ENCODE assay signal across 6 worm cellular contexts in the genomic region with DNA sequence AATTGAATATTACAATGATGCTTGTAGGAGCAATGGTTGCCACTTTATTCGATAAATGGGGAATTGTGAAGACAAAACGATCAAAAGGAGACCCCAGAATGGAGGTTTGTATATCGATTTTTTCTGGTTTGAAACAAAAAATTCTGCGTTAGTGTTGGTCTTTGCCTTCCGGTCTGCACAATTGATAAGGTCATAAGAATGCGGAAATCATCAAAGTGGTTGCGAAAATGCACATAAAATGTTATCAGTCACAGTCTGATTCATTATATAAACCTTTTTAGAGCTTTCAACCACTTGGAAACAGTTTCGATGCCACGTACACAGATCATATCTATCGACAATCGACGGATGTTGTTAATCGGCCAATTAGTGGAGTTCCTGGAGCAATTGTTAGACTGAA.
A peak's percentile ranks its signal among the peaks of the same experiment; 100 is the strongest.
TF ChIP-seq lines count a peak whose summit lies in the region.

No protein-coding gene starts in this region.

TF ChIP-seq in whole organism, L1 larva, 84 proteins besides CTCF, POLR2A, EP300 and RAD21:
- TF ChIP-seq jun-1 (tag; optimal IDR thresholded peaks at IDR 0.05; lab: Kevin White, UChicago) (peak; percentile 9), elt-2 (tag; optimal IDR thresholded peaks at IDR 0.05; lab: Kevin White, UChicago) (peak; percentile 85), lin-35 (GFP tag; optimal IDR thresholded peaks at IDR 0.05; lab: Kevin White, UChicago) (peak in 1 of 2 experiments; percentile 48), nhr-76 (tag; optimal IDR thresholded peaks at IDR 0.05; lab: Kevin White, UChicago) (no peak), dsc-1 (tag; optimal IDR thresholded peaks at IDR 0.05; lab: Kevin White, UChicago) (no peak), mef-2 (tag; optimal IDR thresholded peaks at IDR 0.05; lab: Kevin White, UChicago) (no peak), mep-1 (tag; optimal IDR thresholded peaks at IDR 0.05; lab: Kevin White, UChicago) (no peak), lin-13 (GFP tag; optimal IDR thresholded peaks at IDR 0.05; lab: Kevin White, UChicago) (no peak), unc-62 (GFP tag; optimal IDR thresholded peaks at IDR 0.05; lab: Kevin White, UChicago) (no peak), fos-1 (tag; optimal IDR thresholded peaks at IDR 0.05; lab: Kevin White, UChicago) (no peak), pqm-1 (tag; optimal IDR thresholded peaks at IDR 0.05; lab: Kevin White, UChicago) (peak; percentile 93), fkh-4 (tag; optimal IDR thresholded peaks at IDR 0.05; lab: Kevin White, UChicago; ENCODE audit: borderline replicate concordance) (no peak), unc-30 (tag; optimal IDR thresholded peaks at IDR 0.05; lab: Kevin White, UChicago) (no peak), swsn-7 (tag; optimal IDR thresholded peaks at IDR 0.05; lab: Kevin White, UChicago) (no peak), nhr-11 (tag; optimal IDR thresholded peaks at IDR 0.05; lab: Kevin White, UChicago) (no peak)

TF ChIP-seq in whole organism, L2 larva, 48 proteins besides CTCF, POLR2A, EP300 and RAD21:
- TF ChIP-seq sma-9 (GFP tag; optimal IDR thresholded peaks at IDR 0.05; lab: Kevin White, UChicago) (peak; percentile 51), sma-9 (tag; optimal IDR thresholded peaks at IDR 0.05; lab: Kevin White, UChicago) (no peak), nhr-21 (tag; optimal IDR thresholded peaks at IDR 0.05; lab: Kevin White, UChicago) (no peak), crh-2 (tag; optimal IDR thresholded peaks at IDR 0.05; lab: Kevin White, UChicago) (peak; percentile 30), mab-5 (tag; optimal IDR thresholded peaks at IDR 0.05; lab: Kevin White, UChicago) (no peak), fos-1 (tag; optimal IDR thresholded peaks at IDR 0.05; lab: Kevin White, UChicago) (peak; percentile 96), mbf-1 (tag; optimal IDR thresholded peaks at IDR 0.05; lab: Kevin White, UChicago) (no peak)
TF ChIP-seq in whole organism, L2 larva: peak in this region for 3.

TF ChIP-seq in whole organism, L3 larva, 47 proteins besides CTCF, POLR2A, EP300 and RAD21:
- TF ChIP-seq elt-2 (tag; optimal IDR thresholded peaks at IDR 0.05; lab: Kevin White, UChicago) = peak; percentile 93
- TF ChIP-seq mdl-1 (tag; optimal IDR thresholded peaks at IDR 0.05; lab: Kevin White, UChicago) = no peak
- peak; percentile 92 for TF ChIP-seq pqm-1 (tag; optimal IDR thresholded peaks at IDR 0.05; lab: Kevin White, UChicago)

TF ChIP-seq in whole organism, L4 larva, 104 proteins besides CTCF, POLR2A, EP300 and RAD21 (continues in another document):
- TF ChIP-seq Y75B8A.6 (GFP tag; IDR thresholded peaks at IDR 0.05; lab: Robert Waterston, UW) = no peak
- no peak for TF ChIP-seq tag-97 (GFP tag; IDR thresholded peaks at IDR 0.05; lab: Robert Waterston, UW)
- no peak for TF ChIP-seq unc-62 (GFP tag; optimal IDR thresholded peaks at IDR 0.05 in 1 of 2; lab: Kevin White, UChicago)
- no peak for TF ChIP-seq unc-62 (tag; optimal IDR thresholded peaks at IDR 0.05; lab: Kevin White, UChicago)
- TF ChIP-seq lin-38 (GFP tag; IDR thresholded peaks at IDR 0.05; lab: Robert Waterston, UW) = no peak
- TF ChIP-seq nhr-48 (tag; optimal IDR thresholded peaks at IDR 0.05; lab: Kevin White, UChicago) = no peak
- TF ChIP-seq ztf-7 (tag; optimal IDR thresholded peaks at IDR 0.05; lab: Kevin White, UChicago) = no peak
- no peak for TF ChIP-seq mes-2 (tag; optimal IDR thresholded peaks at IDR 0.05; lab: Kevin White, UChicago; ENCODE audit: poor library complexity, severe bottlenecking)
- no peak for TF ChIP-seq ZK546.5 (tag; optimal IDR thresholded peaks at IDR 0.05; lab: Kevin White, UChicago)
- TF ChIP-seq fkh-10 (GFP tag; optimal IDR thresholded peaks at IDR 0.05; lab: Kevin White, UChicago) = no peak
- TF ChIP-seq tra-1 (GFP tag; IDR thresholded peaks at IDR 0.05; lab: Robert Waterston, UW) = 0 out of 2 replicates have a peak, but pooled peaks have one; percentile 10
- TF ChIP-seq F37D6.2 (tag; optimal IDR thresholded peaks at IDR 0.05; lab: Kevin White, UChicago) = no peak
- TF ChIP-seq lin-15B (tag; optimal IDR thresholded peaks at IDR 0.05; lab: Kevin White, UChicago) = no peak
- TF ChIP-seq skn-1 (tag; optimal IDR thresholded peaks at IDR 0.05; lab: Kevin White, UChicago) = no peak
- TF ChIP-seq nhr-102 (tag; optimal IDR thresholded peaks at IDR 0.05; lab: Kevin White, UChicago) = no peak
- TF ChIP-seq nhr-28 (tag; optimal IDR thresholded peaks at IDR 0.05; lab: Kevin White, UChicago) = peak; percentile 65
- TF ChIP-seq fos-1 (tag; optimal IDR thresholded peaks at IDR 0.05; lab: Kevin White, UChicago) = no peak
- no peak for TF ChIP-seq jun-1 (tag; optimal IDR thresholded peaks at IDR 0.05; lab: Kevin White, UChicago)
- TF ChIP-seq mxl-3 (GFP tag; optimal IDR thresholded peaks at IDR 0.05; lab: Kevin White, UChicago) = no peak
- no peak for TF ChIP-seq nhr-41 (GFP tag; IDR thresholded peaks at IDR 0.05; lab: Robert Waterston, UW)
- TF ChIP-seq nhr-25 (tag; optimal IDR thresholded peaks at IDR 0.05; lab: Kevin White, UChicago; ENCODE audit: borderline replicate concordance, insufficient read depth) = no peak
- no peak for TF ChIP-seq spr-1 (tag; optimal IDR thresholded peaks at IDR 0.05; lab: Kevin White, UChicago)

TF ChIP-seq in whole organism, late embryonic, 69 proteins besides CTCF, POLR2A, EP300 and RAD21:
- TF ChIP-seq elt-2 (tag; optimal IDR thresholded peaks at IDR 0.05; lab: Kevin White, UChicago) (peak; percentile 51), mec-3 (tag; optimal IDR thresholded peaks at IDR 0.05; lab: Kevin White, UChicago; ENCODE audit: borderline replicate concordance) (no peak)
TF ChIP-seq in whole organism, late embryonic: peak in this region for 1.

TF ChIP-seq in whole organism, young adult, 124 proteins besides CTCF, POLR2A, EP300 and RAD21:
- TF ChIP-seq dox-1 (GFP tag; IDR thresholded peaks at IDR 0.05; lab: Robert Waterston, UW) = peak; percentile 67
- no peak for TF ChIP-seq snpc-1.1 (tag; optimal IDR thresholded peaks at IDR 0.05; lab: Kevin White, UChicago; ENCODE audit: insufficient read depth)
- peak; percentile 86 for TF ChIP-seq nhr-80 (tag; optimal IDR thresholded peaks at IDR 0.05; lab: Kevin White, UChicago)
- no peak for TF ChIP-seq cebp-1 (GFP tag; IDR thresholded peaks at IDR 0.05; lab: Robert Waterston, UW)
- TF ChIP-seq cebp-1 (tag; optimal IDR thresholded peaks at IDR 0.05; lab: Kevin White, UChicago) = peak; percentile 1
- TF ChIP-seq F23B12.7 (tag; optimal IDR thresholded peaks at IDR 0.05; lab: Kevin White, UChicago; ENCODE audit: insufficient read depth) = no peak
TF ChIP-seq in whole organism, young adult: peak in this region for 3.
